Worm (Caenorhabditis elegans): ENCODE data around the gene col-107.

DNA sequence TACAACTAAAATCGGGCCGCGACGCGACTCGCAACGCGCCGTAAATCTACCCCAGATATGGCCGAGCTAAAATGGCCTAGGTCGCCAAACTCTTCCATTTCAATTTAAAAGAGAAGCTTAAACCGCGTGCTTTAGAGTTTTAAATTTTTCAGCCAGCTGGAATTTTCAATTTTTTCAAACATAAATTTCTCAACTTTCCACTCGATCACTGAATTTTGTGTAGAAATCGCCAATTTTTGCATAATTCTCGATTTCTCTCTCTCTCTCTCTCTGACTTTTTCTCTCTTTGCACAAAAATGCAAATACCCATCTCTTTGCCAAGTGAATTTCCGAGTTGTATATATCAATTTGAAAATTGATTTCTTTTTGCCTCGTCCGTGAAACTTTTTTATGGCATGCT, 25.1 kb upstream of the col-107 start, which contains the start of gene K03H6.1:
- TF ChIP-seq W03F9.2 (tag; optimal IDR thresholded peaks at IDR 0.05) (no peak), dao-5 (tag; optimal IDR thresholded peaks at IDR 0.05) (no peak)

Measured in whole organism, L4/young adult.